Worm (Caenorhabditis elegans) whole organism, L1 larva: ENCODE results near the gene R10E4.11.
A peak's percentile ranks its signal among the peaks of the same experiment; 100 is the strongest.

ENCODE experiments used
- C04F5.9 ChIP-seq: sonication (generic microtip); optimal IDR thresholded peaks from 2 replicates; lab custom pipeline; 2016; ENCODE audit warnings: missing genetic modification characterization, missing compliant biosample characterization
- C16A3.4 ChIP-seq: fragments of 150-350 bp; optimal IDR thresholded peaks from 2 replicates; lab custom pipeline; 2014; ENCODE audit warnings: missing biosample characterization, missing genetic modification characterization
- Y116A8C.19 ChIP-seq: sonication (generic microtip); optimal IDR thresholded peaks from 2 replicates; lab custom pipeline; 2016; ENCODE audit warnings: missing compliant biosample characterization, missing genetic modification characterization, borderline replicate concordance
- aly-2 ChIP-seq: fragments of 150-350 bp; optimal IDR thresholded peaks from 2 replicates; lab custom pipeline; 2014; ENCODE audit warnings: missing biosample characterization, missing genetic modification characterization
- ama-1 ChIP-seq: fragments of 150-350 bp; optimal IDR thresholded peaks from 2 replicates; lab custom pipeline; 2014
- blmp-1 ChIP-seq: fragments of 150-350 bp; optimal IDR thresholded peaks from 2 replicates; lab custom pipeline; 2014; ENCODE audit warnings: missing biosample characterization, missing genetic modification characterization
- ceh-63 ChIP-seq: fragments of 200-800 bp; sonication (Bioruptor generic); optimal IDR thresholded peaks from 2 replicates; lab custom pipeline; 2018; ENCODE audit warnings: mild to moderate bottlenecking, missing genetic modification characterization, missing compliant biosample characterization
- ceh-8 ChIP-seq: fragments of 200-800 bp; sonication (Bioruptor generic); optimal IDR thresholded peaks from 2 replicates; lab custom pipeline; 2018; ENCODE audit warnings: mild to moderate bottlenecking, missing genetic modification characterization, moderate library complexity, missing compliant biosample characterization
- ceh-90 ChIP-seq: sonication (generic microtip); optimal IDR thresholded peaks from 2 replicates; lab custom pipeline; 2016; ENCODE audit warnings: missing genetic modification characterization, missing compliant biosample characterization
- ces-1 ChIP-seq: fragments of 150-350 bp; optimal IDR thresholded peaks from 2 replicates; lab custom pipeline; 2014; ENCODE audit warnings: missing biosample characterization, missing genetic modification reagents, missing genetic modification characterization
- efl-3 ChIP-seq: fragments of 200-800 bp; sonication (Bioruptor generic); optimal IDR thresholded peaks from 2 replicates; lab custom pipeline; 2018; ENCODE audit warnings: mild to moderate bottlenecking, missing genetic modification characterization, missing compliant biosample characterization
- egl-27 ChIP-seq, 2 experiments: fragments of 150-350 bp in 1 of 2; sonication (generic microtip); optimal IDR thresholded peaks; 3 replicates each; lab custom pipeline; 2017 to 2018; ENCODE audit warnings: missing biosample characterization in 2 of 2, missing genetic modification characterization in 2 of 2, missing genetic modification reagents in 2 of 2
- elt-2 ChIP-seq: sonication (generic microtip); optimal IDR thresholded peaks from 2 replicates; lab custom pipeline; 2016; ENCODE audit warnings: missing genetic modification characterization, mild to moderate bottlenecking, inconsistent platforms, missing compliant biosample characterization, missing genetic modification reagents
- elt-3 ChIP-seq, 6 experiments: fragments of 150-350 bp in 1 of 6; sonication (generic microtip); optimal IDR thresholded peaks; 2 replicates each; lab custom pipeline; 2017 to 2018; ENCODE audit warnings: missing biosample characterization in 6 of 6, missing genetic modification characterization in 6 of 6, inconsistent platforms in 1 of 6
- ets-5 ChIP-seq: fragments of 200-800 bp; sonication (Bioruptor generic); IDR thresholded peaks from 2 replicates; pipeline ENCODE4 v1.3.6; 2022; ENCODE audit warnings: missing genetic modification characterization, missing compliant biosample characterization
- fkh-4 ChIP-seq: sonication (generic microtip); optimal IDR thresholded peaks from 2 replicates; lab custom pipeline; 2016; ENCODE audit warnings: missing compliant biosample characterization, missing genetic modification characterization, borderline replicate concordance
- fos-1 ChIP-seq: fragments of 150-350 bp; optimal IDR thresholded peaks from 2 replicates; lab custom pipeline; 2014; ENCODE audit warnings: missing biosample characterization, missing genetic modification characterization
- hlh-17 ChIP-seq: fragments of 200-800 bp; sonication (Bioruptor generic); optimal IDR thresholded peaks from 2 replicates; lab custom pipeline; 2018; ENCODE audit warnings: missing genetic modification characterization, mild to moderate bottlenecking, missing compliant biosample characterization, moderate library complexity, borderline replicate concordance
- hlh-4 ChIP-seq: sonication (generic microtip); optimal IDR thresholded peaks from 2 replicates; lab custom pipeline; 2016; ENCODE audit warnings: mild to moderate bottlenecking, missing genetic modification characterization, missing compliant biosample characterization
- irx-1 ChIP-seq: sonication (generic microtip); optimal IDR thresholded peaks from 2 replicates; lab custom pipeline; 2016; ENCODE audit warnings: missing genetic modification characterization, missing compliant biosample characterization
- jun-1 ChIP-seq: fragments of 150-350 bp; optimal IDR thresholded peaks from 2 replicates; lab custom pipeline; 2014; ENCODE audit warnings: missing biosample characterization, missing genetic modification reagents, missing genetic modification characterization
- lin-14 ChIP-seq: fragments of 200-800 bp; sonication (Bioruptor generic); optimal IDR thresholded peaks from 2 replicates; lab custom pipeline; 2018; ENCODE audit warnings: mild to moderate bottlenecking, missing genetic modification characterization, moderate library complexity, missing compliant biosample characterization
- lin-39 ChIP-seq: fragments of 150-350 bp; optimal IDR thresholded peaks from 2 replicates; lab custom pipeline; 2014; ENCODE audit warnings: missing biosample characterization, missing genetic modification reagents, missing genetic modification characterization
- lir-3 ChIP-seq: sonication (generic microtip); optimal IDR thresholded peaks from 2 replicates; lab custom pipeline; 2016; ENCODE audit warnings: mild to moderate bottlenecking, missing genetic modification characterization, moderate library complexity, missing compliant biosample characterization; ENCODE audit not compliant: poor library complexity
- mab-9 ChIP-seq: fragments of 200-800 bp; sonication (Bioruptor generic); IDR thresholded peaks from 2 replicates; pipeline ENCODE4 v1.3.6; 2022; ENCODE audit warnings: missing genetic modification reagents, missing genetic modification characterization, missing compliant biosample characterization
- mdl-1 ChIP-seq, 2 experiments: fragments of 150-350 bp; optimal IDR thresholded peaks; 2 replicates each; lab custom pipeline; 2014 to 2017; ENCODE audit warnings: missing biosample characterization in 2 of 2, missing genetic modification characterization in 2 of 2, inconsistent platforms in 1 of 2
- mef-2 ChIP-seq: fragments of 150-350 bp; optimal IDR thresholded peaks from 2 replicates; lab custom pipeline; 2014; ENCODE audit warnings: missing biosample characterization, missing genetic modification characterization
- mep-1 ChIP-seq: fragments of 150-350 bp; optimal IDR thresholded peaks from 2 replicates; lab custom pipeline; 2014; ENCODE audit warnings: missing biosample characterization, missing genetic modification characterization
- nhr-12 ChIP-seq: sonication (generic microtip); optimal IDR thresholded peaks from 2 replicates; lab custom pipeline; 2017; ENCODE audit warnings: missing biosample characterization, missing genetic modification characterization
- nhr-19 ChIP-seq: fragments of 200-800 bp; sonication (Bioruptor generic); conservative IDR thresholded peaks from 2 replicates; pipeline ENCODE4 v1.3.6; 2022; ENCODE audit warnings: missing genetic modification characterization, missing compliant biosample characterization
- nhr-237 ChIP-seq: fragments of 150-350 bp; optimal IDR thresholded peaks from 2 replicates; lab custom pipeline; 2014; ENCODE audit warnings: missing biosample characterization, missing genetic modification characterization
- nhr-28 ChIP-seq: fragments of 150-350 bp; optimal IDR thresholded peaks from 2 replicates; lab custom pipeline; 2014; ENCODE audit warnings: missing biosample characterization, missing genetic modification characterization
- nhr-76 ChIP-seq: sonication (generic microtip); optimal IDR thresholded peaks from 2 replicates; lab custom pipeline; 2017; ENCODE audit warnings: missing biosample characterization, missing genetic modification characterization
- nhr-77 ChIP-seq: fragments of 150-350 bp; optimal IDR thresholded peaks from 2 replicates; lab custom pipeline; 2014; ENCODE audit warnings: missing biosample characterization, missing genetic modification characterization
- nhr-84 ChIP-seq: sonication (generic microtip); optimal IDR thresholded peaks from 2 replicates; lab custom pipeline; 2017; ENCODE audit warnings: missing biosample characterization, missing genetic modification characterization
- nhr-85 ChIP-seq: sonication (generic microtip); peaks from one replicate; lab custom pipeline; 2016; ENCODE audit warnings: missing genetic modification characterization, inconsistent platforms, missing compliant biosample characterization
- pag-3 ChIP-seq: sonication (generic microtip); optimal IDR thresholded peaks from 2 replicates; lab custom pipeline; 2017; ENCODE audit warnings: missing genetic modification characterization, mild to moderate bottlenecking, missing compliant biosample characterization, antibody characterized with exemption, borderline replicate concordance; ENCODE audit not compliant: insufficient read depth
- pax-3 ChIP-seq: fragments of 200-800 bp; sonication (Bioruptor generic); optimal IDR thresholded peaks from 2 replicates; lab custom pipeline; 2018; ENCODE audit warnings: mild to moderate bottlenecking, missing genetic modification characterization, moderate library complexity, missing compliant biosample characterization
- pqm-1 ChIP-seq: sonication (generic microtip); optimal IDR thresholded peaks from 3 replicates; lab custom pipeline; 2017; ENCODE audit warnings: missing biosample characterization, missing genetic modification characterization
- rnt-1 ChIP-seq: sonication (generic microtip); optimal IDR thresholded peaks from 2 replicates; lab custom pipeline; 2016; ENCODE audit warnings: mild to moderate bottlenecking, missing genetic modification characterization, moderate library complexity, missing compliant biosample characterization
- skn-1 ChIP-seq: fragments of 150-350 bp; optimal IDR thresholded peaks from 2 replicates; lab custom pipeline; 2014; ENCODE audit warnings: missing biosample characterization, missing genetic modification characterization
- snpc-4 ChIP-seq: fragments of 150-350 bp; optimal IDR thresholded peaks from 2 replicates; lab custom pipeline; 2014; ENCODE audit warnings: missing biosample characterization, missing genetic modification characterization
- snu-23 ChIP-seq: sonication (generic microtip); optimal IDR thresholded peaks from 2 replicates; lab custom pipeline; 2016; ENCODE audit warnings: missing genetic modification characterization, missing compliant biosample characterization
- sptf-1 ChIP-seq: fragments of 150-350 bp; optimal IDR thresholded peaks from 2 replicates; lab custom pipeline; 2014; ENCODE audit warnings: missing biosample characterization, missing genetic modification characterization
- sup-37 ChIP-seq: fragments of 200-800 bp; sonication (Bioruptor generic); optimal IDR thresholded peaks from 2 replicates; lab custom pipeline; 2018; ENCODE audit warnings: mild to moderate bottlenecking, missing genetic modification characterization, missing compliant biosample characterization
- swsn-7 ChIP-seq: sonication (generic microtip); optimal IDR thresholded peaks from 2 replicates; lab custom pipeline; 2016; ENCODE audit warnings: missing genetic modification characterization, missing compliant biosample characterization
- tbx-2 ChIP-seq: sonication (generic microtip); optimal IDR thresholded peaks from 2 replicates; lab custom pipeline; 2016; ENCODE audit warnings: missing genetic modification characterization, missing compliant biosample characterization
- tlp-1 ChIP-seq: fragments of 150-350 bp; optimal IDR thresholded peaks from 2 replicates; lab custom pipeline; 2014; ENCODE audit warnings: missing biosample characterization, missing genetic modification characterization
- unc-30 ChIP-seq: sonication (generic microtip); optimal IDR thresholded peaks from 2 replicates; lab custom pipeline; 2017; ENCODE audit warnings: missing biosample characterization, missing genetic modification characterization
- unc-62 ChIP-seq: fragments of 150-350 bp; optimal IDR thresholded peaks from 2 replicates; lab custom pipeline; 2014; ENCODE audit warnings: missing biosample characterization, missing genetic modification reagents, missing genetic modification characterization
- vab-15 ChIP-seq: sonication (generic microtip); optimal IDR thresholded peaks from 2 replicates; lab custom pipeline; 2017; ENCODE audit warnings: missing genotype, mild to moderate bottlenecking, missing genetic modification characterization, missing compliant biosample characterization
- xbp-1 ChIP-seq: sonication (generic microtip); optimal IDR thresholded peaks from 2 replicates; lab custom pipeline; 2016; ENCODE audit warnings: missing genetic modification characterization, missing compliant biosample characterization
- zip-4 ChIP-seq: fragments of 200-800 bp; sonication (Bioruptor generic); optimal IDR thresholded peaks from 2 replicates; lab custom pipeline; 2018; ENCODE audit warnings: mild to moderate bottlenecking, missing genetic modification characterization, moderate library complexity, missing compliant biosample characterization
- ztf-11 ChIP-seq, 2 experiments: sonication (generic microtip); optimal IDR thresholded peaks; 2 replicates each; lab custom pipeline; 2016 to 2017; ENCODE audit warnings: missing genetic modification characterization in 2 of 2, missing biosample characterization in 1 of 2, missing compliant biosample characterization in 1 of 2
- ztf-4 ChIP-seq: fragments of 150-350 bp; optimal IDR thresholded peaks from 2 replicates; lab custom pipeline; 2014; ENCODE audit warnings: missing biosample characterization, missing genetic modification characterization

Gene R10E4.11

ce11 chrIII:4335614-4336013 is 34.8 kb upstream of the R10E4.11 start:
- TF ChIP-seq zip-4 (GFP tag; lab: Kevin White, UChicago) (no peak), irx-1 (tag; lab: Kevin White, UChicago) (no peak), nhr-84 (no peak), Y116A8C.19 (tag; lab: Kevin White, UChicago) (no peak), aly-2 (tag; lab: Kevin White, UChicago) (no peak), nhr-76 (tag; lab: Kevin White, UChicago) (no peak), snu-23 (GFP tag; lab: Kevin White, UChicago) (peak; percentile 25), efl-3 (GFP tag; lab: Kevin White, UChicago) (no peak), ceh-90 (tag; lab: Kevin White, UChicago) (no peak), tbx-2 (tag; lab: Kevin White, UChicago) (no peak), egl-27 (tag; optimal IDR thresholded peaks at IDR 0.05; lab: Kevin White, UChicago) (no peak), nhr-85 (tag; lab: Kevin White, UChicago) (no peak), mep-1 (tag; lab: Kevin White, UChicago) (no peak), sup-37 (no peak), ceh-63 (no peak), unc-30 (tag; lab: Kevin White, UChicago) (no peak), elt-2 (no peak), nhr-237 (no peak), ama-1 (lab: Kevin White, UChicago) (no peak), blmp-1 (tag; lab: Kevin White, UChicago) (peak; percentile 7), ztf-11 (tag; optimal IDR thresholded peaks at IDR 0.05; lab: Kevin White, UChicago) (peak in 1 of 2 experiments; percentile 25), pax-3 (tag; lab: Kevin White, UChicago) (no peak), tlp-1 (no peak), unc-62 (no peak), xbp-1 (tag; lab: Kevin White, UChicago) (peak; percentile 9), swsn-7 (peak; percentile 31), fos-1 (no peak), hlh-17 (GFP tag; lab: Kevin White, UChicago) (no peak), snpc-4 (no peak), hlh-4 (tag; lab: Kevin White, UChicago) (no peak), lir-3 (tag; lab: Kevin White, UChicago) (no peak), fkh-4 (tag; lab: Kevin White, UChicago) (no peak), pag-3 (tag; lab: Kevin White, UChicago) (no peak), rnt-1 (tag; lab: Kevin White, UChicago) (no peak), ets-5 (GFP tag; lab: Robert Waterston, UW) (no peak), ceh-8 (GFP tag; lab: Kevin White, UChicago) (no peak), C16A3.4 (tag; lab: Kevin White, UChicago) (no peak), sptf-1 (tag; lab: Kevin White, UChicago) (no peak), elt-3 (tag; optimal IDR thresholded peaks at IDR 0.05; lab: Kevin White, UChicago) (no peak), ces-1 (GFP tag; lab: Kevin White, UChicago) (no peak), C04F5.9 (no peak), nhr-77 (tag; lab: Kevin White, UChicago) (no peak), nhr-12 (tag; lab: Kevin White, UChicago) (no peak), pqm-1 (tag; lab: Kevin White, UChicago) (no peak), ztf-4 (tag; lab: Kevin White, UChicago) (no peak), mef-2 (tag; lab: Kevin White, UChicago) (no peak), mab-9 (GFP tag; lab: Robert Waterston, UW) (no peak), jun-1 (tag; lab: Kevin White, UChicago) (peak; percentile 41), mdl-1 (tag; optimal IDR thresholded peaks at IDR 0.05; lab: Kevin White, UChicago) (no peak), lin-14 (GFP tag; lab: Kevin White, UChicago) (peak; percentile 86), lin-39 (tag; lab: Kevin White, UChicago) (no peak), nhr-28 (tag; lab: Kevin White, UChicago) (no peak), skn-1 (tag; lab: Kevin White, UChicago) (no peak), vab-15 (tag; lab: Kevin White, UChicago) (no peak), nhr-19 (GFP tag; lab: Robert Waterston, UW) (no peak)
